ENCODE assay signal across 1 fruit fly cellular context in genomic region chr3R:17934752-17935151, dm6.
TF ChIP-seq lines count a peak whose summit lies in the region.

No protein-coding gene starts in this region.

TF ChIP-seq in whole organism, prepupa, 60 proteins besides CTCF, POLR2A, EP300 and RAD21 (continued from another document):
- TF ChIP-seq CG10669 (GFP tag; optimal IDR thresholded peaks at IDR 0.05; lab: Kevin White, UChicago) (peak; percentile 21), cyc (GFP tag; optimal IDR thresholded peaks at IDR 0.05; lab: Kevin White, UChicago) (no peak), topi (GFP tag; optimal IDR thresholded peaks at IDR 0.05; lab: Kevin White, UChicago) (no peak), CG8119 (GFP tag; IDR thresholded peaks at IDR 0.05; lab: Robert Waterston, UW) (peak; percentile 52; the same call in 2 of the 3 replicates), net (GFP tag; optimal IDR thresholded peaks at IDR 0.05; lab: Kevin White, UChicago) (no peak), CG34406 (GFP tag; optimal IDR thresholded peaks at IDR 0.05; lab: Kevin White, UChicago) (no peak), Sox102F (GFP tag; optimal IDR thresholded peaks at IDR 0.05; lab: Kevin White, UChicago) (no peak), CG3919 (GFP tag; optimal IDR thresholded peaks at IDR 0.05; lab: Kevin White, UChicago) (peak; percentile 11), fkh (GFP tag; optimal IDR thresholded peaks at IDR 0.05; lab: Kevin White, UChicago) (no peak), Sox15 (GFP tag; optimal IDR thresholded peaks at IDR 0.05; lab: Kevin White, UChicago) (no peak), Gug (GFP tag; IDR thresholded peaks at IDR 0.05; lab: Robert Waterston, UW) (no peak), CG7368 (GFP tag; optimal IDR thresholded peaks at IDR 0.05; lab: Kevin White, UChicago) (no peak), CG11294 (GFP tag; IDR thresholded peaks at IDR 0.05; lab: Robert Waterston, UW) (no peak), Met (GFP tag; optimal IDR thresholded peaks at IDR 0.05; lab: Kevin White, UChicago) (no peak), Sox14 (GFP tag; optimal IDR thresholded peaks at IDR 0.05; lab: Kevin White, UChicago) (no peak), Eip78C (GFP tag; lab: Kevin White, UChicago) (peak; percentile 35), dac (GFP tag; optimal IDR thresholded peaks at IDR 0.05; lab: Kevin White, UChicago) (no peak)
TF ChIP-seq in whole organism, prepupa: peak in this region for 11.
